Fruit fly (Drosophila melanogaster) whole organism, prepupa: Measurements from ENCODE around the gene Ir67a.
A peak's percentile ranks its signal among the peaks of the same experiment; 100 is the strongest.

Source experiments
- CG10631 ChIP-seq: fragments of 200-800 bp; sonication (Bioruptor generic); optimal IDR thresholded peaks from 2 replicates; lab custom pipeline; 2016; ENCODE audit warnings: missing biosample characterization, missing genetic modification characterization
- CG11294 ChIP-seq: fragments of 200-800 bp; sonication (Bioruptor generic); IDR thresholded peaks from 2 replicates; pipeline ENCODE4 v1.3.6; 2022; ENCODE audit warnings: missing biosample characterization, missing genetic modification characterization
- CG11762 ChIP-seq: fragments of 200-800 bp; sonication (Bioruptor generic); optimal IDR thresholded peaks from 3 replicates; lab custom pipeline; 2016; ENCODE audit warnings: missing biosample characterization, missing genetic modification characterization; ENCODE audit not compliant: insufficient read depth
- CG1621 ChIP-seq: fragments of 200-800 bp; sonication (Bioruptor generic); optimal IDR thresholded peaks from 3 replicates; lab custom pipeline; 2018; ENCODE audit warnings: missing biosample characterization, mild to moderate bottlenecking, missing genetic modification characterization
- CG3032 ChIP-seq: fragments of 200-800 bp; optimal IDR thresholded peaks from 2 replicates; lab custom pipeline; 2019; ENCODE audit warnings: missing biosample characterization, mild to moderate bottlenecking, missing genetic modification characterization, moderate library complexity
- CG31627 ChIP-seq: fragments of 200-800 bp; sonication (Bioruptor generic); optimal IDR thresholded peaks from 3 replicates; lab custom pipeline; 2016; ENCODE audit warnings: missing biosample characterization, missing genetic modification characterization
- CG32006 ChIP-seq: fragments of 200-800 bp; sonication (Bioruptor generic); optimal IDR thresholded peaks from 3 replicates; lab custom pipeline; 2017; ENCODE audit warnings: missing biosample characterization, mild to moderate bottlenecking, missing genetic modification characterization
- CG34406 ChIP-seq: fragments of 200-800 bp; sonication (Bioruptor generic); optimal IDR thresholded peaks from 3 replicates; lab custom pipeline; 2016; ENCODE audit warnings: missing biosample characterization, missing genetic modification characterization
- CG3919 ChIP-seq: fragments of 200-800 bp; sonication (Bioruptor generic); optimal IDR thresholded peaks from 3 replicates; lab custom pipeline; 2016; ENCODE audit warnings: missing biosample characterization, missing genetic modification characterization
- CG4318 ChIP-seq: fragments of 200-800 bp; sonication (Bioruptor generic); optimal IDR thresholded peaks from 3 replicates; lab custom pipeline; 2017; ENCODE audit warnings: missing biosample characterization, mild to moderate bottlenecking, missing genetic modification characterization
- CG6163 ChIP-seq: fragments of 200-800 bp; sonication (Bioruptor generic); IDR thresholded peaks from 3 replicates; pipeline ENCODE4 v1.3.6; 2022; ENCODE audit warnings: missing biosample characterization, missing genetic modification characterization
- CG6276 ChIP-seq: fragments of 200-800 bp; sonication (Bioruptor generic); optimal IDR thresholded peaks from 2 replicates; lab custom pipeline; 2017; ENCODE audit warnings: missing biosample characterization, mild to moderate bottlenecking, missing genetic modification characterization
- CG6792 ChIP-seq: fragments of 200-800 bp; sonication (Bioruptor generic); optimal IDR thresholded peaks from 3 replicates; lab custom pipeline; 2016; ENCODE audit warnings: missing biosample characterization, missing genetic modification characterization
- CG6808 ChIP-seq: fragments of 200-800 bp; sonication (Bioruptor generic); optimal IDR thresholded peaks from 3 replicates; lab custom pipeline; 2017; ENCODE audit warnings: missing biosample characterization, missing genetic modification characterization, mild to moderate bottlenecking, moderate library complexity, missing genetic modification reagents
- CG6854 ChIP-seq: fragments of 200-800 bp; sonication (Bioruptor generic); optimal IDR thresholded peaks from 2 replicates; lab custom pipeline; 2017; ENCODE audit warnings: missing biosample characterization, mild to moderate bottlenecking, missing genetic modification characterization
- CG7368 ChIP-seq: fragments of 200-800 bp; sonication (Bioruptor generic); optimal IDR thresholded peaks from 3 replicates; lab custom pipeline; 2016; ENCODE audit warnings: missing biosample characterization, missing genetic modification characterization
- CG8319 ChIP-seq: fragments of 200-800 bp; sonication (Bioruptor generic); optimal IDR thresholded peaks from 3 replicates; lab custom pipeline; 2016; ENCODE audit warnings: missing biosample characterization, missing genetic modification characterization
- CG8632 ChIP-seq: fragments of 200-800 bp; sonication (Bioruptor generic); optimal IDR thresholded peaks from 3 replicates; lab custom pipeline; 2016; ENCODE audit warnings: missing biosample characterization, missing genetic modification characterization
- CG9139 ChIP-seq: fragments of 200-800 bp; sonication (Bioruptor generic); optimal IDR thresholded peaks from 3 replicates; lab custom pipeline; 2017; ENCODE audit warnings: missing biosample characterization, mild to moderate bottlenecking, missing genetic modification characterization
- Eip78C ChIP-seq: fragments of 200-800 bp; sonication (Bioruptor generic); peaks from one replicate; lab custom pipeline; 2016; ENCODE audit warnings: missing biosample characterization, missing genetic modification characterization
- Eip93F ChIP-seq: fragments of 200-800 bp; sonication (Bioruptor generic); optimal IDR thresholded peaks from 2 replicates; lab custom pipeline; 2016; ENCODE audit warnings: missing biosample characterization, mild to moderate bottlenecking, missing genetic modification characterization
- Ets96B ChIP-seq: fragments of 200-800 bp; optimal IDR thresholded peaks from 2 replicates; lab custom pipeline; 2019; ENCODE audit warnings: missing biosample characterization, mild to moderate bottlenecking, missing genetic modification characterization, moderate library complexity
- Gug ChIP-seq: fragments of 200-800 bp; sonication (Bioruptor generic); IDR thresholded peaks from 2 replicates; pipeline ENCODE4 v1.3.6; 2022; ENCODE audit warnings: missing biosample characterization, missing genetic modification characterization
- Hr39 ChIP-seq: fragments of 200-800 bp; sonication (Bioruptor generic); optimal IDR thresholded peaks from 2 replicates; lab custom pipeline; 2016; ENCODE audit warnings: missing biosample characterization, missing genetic modification characterization
- Lpt ChIP-seq: fragments of 200-800 bp; sonication (Bioruptor generic); optimal IDR thresholded peaks from 3 replicates; lab custom pipeline; 2016; ENCODE audit warnings: missing biosample characterization, missing genetic modification characterization
- OdsH ChIP-seq: fragments of 200-800 bp; sonication (Bioruptor generic); optimal IDR thresholded peaks from 3 replicates; lab custom pipeline; 2016; ENCODE audit warnings: missing biosample characterization, missing genetic modification characterization
- Smox ChIP-seq: fragments of 200-800 bp; sonication (Bioruptor generic); optimal IDR thresholded peaks from 3 replicates; lab custom pipeline; 2016; ENCODE audit warnings: missing biosample characterization, missing genetic modification characterization
- Sox102F ChIP-seq: fragments of 200-800 bp; sonication (Bioruptor generic); optimal IDR thresholded peaks from 2 replicates; lab custom pipeline; 2016; ENCODE audit warnings: missing biosample characterization, mild to moderate bottlenecking, missing genetic modification characterization
- Sox14 ChIP-seq: fragments of 200-800 bp; sonication (Bioruptor generic); optimal IDR thresholded peaks from 3 replicates; lab custom pipeline; 2016; ENCODE audit warnings: missing biosample characterization, missing genetic modification characterization
- Sox15 ChIP-seq: fragments of 200-800 bp; sonication (Bioruptor generic); optimal IDR thresholded peaks from 3 replicates; lab custom pipeline; 2016; ENCODE audit warnings: missing biosample characterization, missing genetic modification characterization
- achi ChIP-seq: fragments of 200-800 bp; sonication (Bioruptor generic); optimal IDR thresholded peaks from 3 replicates; lab custom pipeline; 2016; ENCODE audit warnings: missing biosample characterization, missing genetic modification characterization
- acj6 ChIP-seq: fragments of 200-800 bp; sonication (Bioruptor generic); optimal IDR thresholded peaks from 3 replicates; lab custom pipeline; 2016; ENCODE audit warnings: missing biosample characterization, missing genetic modification characterization
- cyc ChIP-seq: fragments of 200-800 bp; sonication (Bioruptor generic); optimal IDR thresholded peaks from 3 replicates; lab custom pipeline; 2016; ENCODE audit warnings: missing biosample characterization, missing genetic modification characterization
- dac ChIP-seq: fragments of 200-800 bp; sonication (Bioruptor generic); optimal IDR thresholded peaks from 2 replicates; lab custom pipeline; 2017; ENCODE audit warnings: missing biosample characterization, mild to moderate bottlenecking, missing genetic modification characterization
- dsx ChIP-seq: fragments of 200-800 bp; optimal IDR thresholded peaks from 3 replicates; lab custom pipeline; 2019; ENCODE audit warnings: missing biosample characterization, mild to moderate bottlenecking, missing genetic modification characterization, moderate library complexity; ENCODE audit not compliant: poor library complexity, severe bottlenecking
- esn ChIP-seq: fragments of 200-800 bp; sonication (Bioruptor generic); optimal IDR thresholded peaks from 2 replicates; lab custom pipeline; 2016; ENCODE audit warnings: missing biosample characterization, mild to moderate bottlenecking, missing genetic modification characterization, moderate library complexity
- fd59A ChIP-seq: fragments of 200-800 bp; sonication (Bioruptor generic); optimal IDR thresholded peaks from 2 replicates; lab custom pipeline; 2017; ENCODE audit warnings: missing biosample characterization, mild to moderate bottlenecking, missing genetic modification characterization, missing genetic modification reagents
- fd85E ChIP-seq: fragments of 200-800 bp; sonication (Bioruptor generic); optimal IDR thresholded peaks from 3 replicates; lab custom pipeline; 2016; ENCODE audit warnings: missing biosample characterization, missing genetic modification characterization
- lz ChIP-seq: fragments of 200-800 bp; sonication (Bioruptor generic); optimal IDR thresholded peaks from 3 replicates; lab custom pipeline; 2016; ENCODE audit warnings: missing biosample characterization, missing genetic modification characterization
- net ChIP-seq: fragments of 200-800 bp; sonication (Bioruptor generic); optimal IDR thresholded peaks from 3 replicates; lab custom pipeline; 2016; ENCODE audit warnings: missing biosample characterization, missing genetic modification characterization
- pdm3 ChIP-seq: fragments of 200-800 bp; sonication (Bioruptor generic); optimal IDR thresholded peaks from 3 replicates; lab custom pipeline; 2016; ENCODE audit warnings: missing biosample characterization, missing genetic modification characterization
- salr ChIP-seq, 2 experiments: fragments of 200-800 bp; sonication (Bioruptor generic); optimal IDR thresholded peaks; 3 replicates each; lab custom pipeline; 2016 to 2018; ENCODE audit warnings: missing biosample characterization in 2 of 2, missing genetic modification characterization in 2 of 2, mild to moderate bottlenecking in 1 of 2
- spab ChIP-seq: fragments of 200-800 bp; sonication (Bioruptor generic); optimal IDR thresholded peaks from 2 replicates; lab custom pipeline; 2017; ENCODE audit warnings: missing biosample characterization, mild to moderate bottlenecking, missing genetic modification characterization, missing genetic modification reagents
- svp ChIP-seq: fragments of 200-800 bp; sonication (Bioruptor generic); peaks from one replicate; lab custom pipeline; 2016; ENCODE audit warnings: missing biosample characterization, missing genetic modification characterization
- topi ChIP-seq: fragments of 200-800 bp; sonication (Bioruptor generic); optimal IDR thresholded peaks from 3 replicates; lab custom pipeline; 2016; ENCODE audit warnings: missing biosample characterization, missing genetic modification characterization
- vri ChIP-seq: fragments of 200-800 bp; sonication (Bioruptor generic); optimal IDR thresholded peaks from 3 replicates; lab custom pipeline; 2016; ENCODE audit warnings: missing biosample characterization, mild to moderate bottlenecking, missing genetic modification characterization

The Ir67a gene

DNA sequence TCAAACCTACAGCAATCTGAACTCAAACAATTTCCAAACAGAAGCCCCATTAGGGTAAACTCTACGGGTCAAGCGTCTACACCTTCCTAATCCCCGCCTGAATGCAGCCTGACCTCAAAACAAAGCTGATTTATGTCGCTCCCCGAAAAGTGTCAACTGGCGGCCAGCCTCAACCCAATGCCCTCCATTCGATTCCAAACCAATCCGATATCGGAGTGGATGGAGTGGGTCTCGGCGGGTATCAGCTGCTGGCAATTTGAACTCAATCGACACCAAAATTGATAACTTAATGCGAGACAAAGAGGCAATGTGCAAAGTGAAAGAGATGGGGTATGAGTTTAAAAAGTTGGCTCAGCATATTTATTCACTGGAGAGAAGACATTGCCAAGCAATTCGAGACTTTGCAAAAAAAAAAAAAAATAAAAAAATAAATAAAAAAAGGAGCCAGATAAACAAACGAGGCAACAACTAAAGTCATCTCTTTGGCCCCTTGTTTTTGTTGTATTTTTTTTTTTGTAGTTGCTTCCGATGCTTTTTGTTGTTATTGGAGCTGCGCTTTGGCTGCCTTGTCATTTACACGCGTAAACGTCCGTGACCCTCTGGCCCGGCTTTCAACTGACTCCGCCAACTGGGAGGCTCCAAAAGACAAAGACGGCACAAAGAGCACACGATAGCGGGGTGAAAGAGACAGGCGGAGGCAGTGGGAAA is 7.2 kb upstream of the Ir67a start (continued):
- peak; percentile 15 for TF ChIP-seq OdsH (GFP tag; lab: Kevin White, UChicago)
- peak; percentile 90 for TF ChIP-seq svp (GFP tag; lab: Kevin White, UChicago)
- no peak for TF ChIP-seq CG31627 (GFP tag; lab: Kevin White, UChicago)
- no peak for TF ChIP-seq dsx
- TF ChIP-seq CG34406 (GFP tag; lab: Kevin White, UChicago) = peak; percentile 58
- no peak for TF ChIP-seq vri
- peak; percentile 52 for TF ChIP-seq Sox102F (GFP tag; lab: Kevin White, UChicago)
- peak; percentile 59 for TF ChIP-seq CG8632 (GFP tag; lab: Kevin White, UChicago)
- TF ChIP-seq CG6163 (GFP tag; lab: Robert Waterston, UW) = peak; percentile 75; the same call in 2 of the 3 replicates

DNA sequence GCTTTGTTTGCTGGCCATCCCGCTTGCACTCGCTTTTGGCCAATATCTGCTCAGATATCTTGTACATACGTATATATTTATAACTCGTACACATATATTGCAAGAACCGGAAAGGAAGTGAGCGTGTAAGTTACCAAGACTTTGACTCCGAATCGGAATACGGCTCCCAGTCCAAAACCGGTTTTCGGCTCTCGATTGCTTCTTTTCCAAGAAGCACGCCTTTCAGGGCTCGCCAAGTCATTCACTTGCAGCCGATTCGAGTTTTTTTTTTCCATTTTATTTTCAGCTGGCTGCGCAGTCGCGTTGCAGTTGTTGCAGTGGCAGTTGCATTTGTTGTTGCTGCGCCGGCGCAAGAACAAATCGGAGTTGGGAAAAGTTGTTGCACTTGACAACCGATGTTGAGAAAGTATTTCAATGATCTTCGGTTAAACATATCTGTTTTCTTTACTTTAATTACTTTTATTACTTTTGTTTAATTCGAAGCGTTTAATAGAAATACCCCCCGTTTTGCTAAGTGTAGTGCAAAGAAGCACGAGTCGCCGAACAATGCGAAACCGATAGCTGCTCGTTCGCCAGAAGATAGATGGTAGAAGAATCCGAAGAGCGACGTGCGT is 6.0 kb upstream of the Ir67a start:
- no peak for TF ChIP-seq vri
- peak; percentile 73 for TF ChIP-seq topi (GFP tag; lab: Kevin White, UChicago)
- TF ChIP-seq Sox102F (GFP tag; lab: Kevin White, UChicago) = no peak
- peak; percentile 45 for TF ChIP-seq pdm3 (GFP tag; lab: Kevin White, UChicago)
- TF ChIP-seq esn (GFP tag; lab: Kevin White, UChicago) = peak; percentile 64
- peak; percentile 42 to 49 for TF ChIP-seq salr (GFP tag; optimal IDR thresholded peaks at IDR 0.05; lab: Kevin White, UChicago)
- TF ChIP-seq CG32006 = peak; percentile 68
- peak; percentile 63 for TF ChIP-seq CG7368
- TF ChIP-seq Eip78C (GFP tag; lab: Kevin White, UChicago) = peak; percentile 97
- TF ChIP-seq dsx = peak; percentile 92
- TF ChIP-seq net (GFP tag; lab: Kevin White, UChicago) = peak; percentile 51
- peak; percentile 46 for TF ChIP-seq CG8319 (GFP tag; lab: Kevin White, UChicago)
- TF ChIP-seq Eip93F = peak; percentile 50
- TF ChIP-seq dac (GFP tag; lab: Kevin White, UChicago) = peak; percentile 13
- TF ChIP-seq Sox15 (GFP tag; lab: Kevin White, UChicago) = no peak
- TF ChIP-seq achi (GFP tag; lab: Kevin White, UChicago) = peak; percentile 55
- TF ChIP-seq cyc = peak; percentile 62
- peak; percentile 51 for TF ChIP-seq Lpt (GFP tag; lab: Kevin White, UChicago)
- peak; percentile 29 for TF ChIP-seq CG31627 (GFP tag; lab: Kevin White, UChicago)
- TF ChIP-seq acj6 (GFP tag; lab: Kevin White, UChicago) = peak; percentile 54
- TF ChIP-seq svp (GFP tag; lab: Kevin White, UChicago) = peak; percentile 91
- peak; percentile 61 for TF ChIP-seq Sox14 (GFP tag; lab: Kevin White, UChicago)
- no peak for TF ChIP-seq fd85E
- TF ChIP-seq Gug (GFP tag; lab: Robert Waterston, UW) = peak; percentile 79
- peak; percentile 78 for TF ChIP-seq CG3919 (GFP tag; lab: Kevin White, UChicago)
- TF ChIP-seq Ets96B (tag; lab: Kevin White, UChicago) = peak; percentile 79
- peak; percentile 78 for TF ChIP-seq CG10631
- TF ChIP-seq CG3032 = peak; percentile 89
- peak; percentile 41 for TF ChIP-seq CG6276 (GFP tag; lab: Kevin White, UChicago)
- peak; percentile 34 for TF ChIP-seq Hr39 (GFP tag; lab: Kevin White, UChicago)
- TF ChIP-seq CG8632 (GFP tag; lab: Kevin White, UChicago) = peak; percentile 19
- no peak for TF ChIP-seq CG6854 (GFP tag; lab: Kevin White, UChicago)
- TF ChIP-seq CG6808 (GFP tag; lab: Kevin White, UChicago) = peak; percentile 82
- peak; percentile 73 for TF ChIP-seq spab
- peak; percentile 94 for TF ChIP-seq CG6163 (GFP tag; lab: Robert Waterston, UW)
- TF ChIP-seq lz (GFP tag; lab: Kevin White, UChicago) = peak; percentile 51
- peak; percentile 56 for TF ChIP-seq fd59A (GFP tag; lab: Kevin White, UChicago)
- TF ChIP-seq CG1621 (tag; lab: Kevin White, UChicago) = peak; percentile 58
- peak; percentile 60 for TF ChIP-seq CG9139 (GFP tag; lab: Kevin White, UChicago)
- peak; percentile 48 for TF ChIP-seq OdsH (GFP tag; lab: Kevin White, UChicago)
- TF ChIP-seq CG4318 (GFP tag; lab: Kevin White, UChicago) = no peak
- peak; percentile 43 for TF ChIP-seq CG11762 (GFP tag; lab: Kevin White, UChicago)
- peak; percentile 55 for TF ChIP-seq Smox
- TF ChIP-seq CG34406 (GFP tag; lab: Kevin White, UChicago) = peak; percentile 39
- TF ChIP-seq CG6792 (GFP tag; lab: Kevin White, UChicago) = peak; percentile 59
- peak; percentile 42 for TF ChIP-seq CG11294 (GFP tag; lab: Robert Waterston, UW)
